Worm (Caenorhabditis elegans) whole organism, young adult: ENCODE results near the gene srd-38.

ENCODE experiments used
- B0019.2 ChIP-seq: fragments of 200-800 bp; sonication (Bioruptor generic); conservative IDR thresholded peaks from 2 replicates; pipeline ENCODE4 v1.3.6; 2022; ENCODE audit warnings: missing genetic modification reagents, missing genetic modification characterization, missing compliant biosample characterization
- B0261.1 ChIP-seq: sonication (generic microtip); optimal IDR thresholded peaks from 2 replicates; lab custom pipeline; 2016; ENCODE audit warnings: mild to moderate bottlenecking, missing genetic modification characterization, moderate library complexity, missing compliant biosample characterization
- B0336.3 ChIP-seq: fragments of 200-800 bp; sonication (Bioruptor generic); IDR thresholded peaks from 2 replicates; pipeline ENCODE4 v1.3.6; 2022; ENCODE audit warnings: missing genetic modification characterization, missing compliant biosample characterization
- D2030.7 ChIP-seq: fragments of 200-800 bp; sonication (Bioruptor generic); IDR thresholded peaks from 2 replicates; pipeline ENCODE4 v1.3.6; 2022; ENCODE audit warnings: missing genetic modification reagents, missing genetic modification characterization, missing compliant biosample characterization
- F37B4.10 ChIP-seq: fragments of 200-800 bp; sonication (Bioruptor generic); IDR thresholded peaks from 2 replicates; pipeline ENCODE4 v1.3.6; 2022; ENCODE audit warnings: missing genetic modification characterization, missing compliant biosample characterization
- F39B2.1 ChIP-seq: fragments of 200-800 bp; sonication (Bioruptor generic); IDR thresholded peaks from 2 replicates; pipeline ENCODE4 v1.3.6; 2022; ENCODE audit warnings: missing genetic modification reagents, missing genetic modification characterization, missing compliant biosample characterization
- F55B11.4 ChIP-seq: sonication (generic microtip); optimal IDR thresholded peaks from 2 replicates; lab custom pipeline; 2016; ENCODE audit warnings: missing compliant biosample characterization, missing genetic modification characterization, borderline replicate concordance; ENCODE audit not compliant: insufficient read depth
- T07F8.4 ChIP-seq: sonication (generic microtip); optimal IDR thresholded peaks from 2 replicates; lab custom pipeline; 2016; ENCODE audit warnings: mild to moderate bottlenecking, missing genetic modification characterization, moderate library complexity, missing compliant biosample characterization
- Y53G8AR.9 ChIP-seq: fragments of 200-800 bp; sonication (Bioruptor generic); conservative IDR thresholded peaks from 2 replicates; pipeline ENCODE4 v1.3.6; 2022; ENCODE audit warnings: missing genetic modification reagents, missing genetic modification characterization, missing compliant biosample characterization
- Y67H2A.10 ChIP-seq: fragments of 200-800 bp; sonication (Bioruptor generic); conservative IDR thresholded peaks from 2 replicates; pipeline ENCODE4 v1.3.6; 2022; ENCODE audit warnings: missing genetic modification reagents, missing genetic modification characterization, missing compliant biosample characterization
- cebp-1 ChIP-seq, 2 experiments: fragments of 200-800 bp in 1 of 2; sonication (Bioruptor generic) in 1 of 2; sonication (generic microtip) in 1 of 2; IDR thresholded peaks in 1 of 2; optimal IDR thresholded peaks in 1 of 2; 2 replicates each; pipeline versions ENCODE4 v1.3.6 to Lab custom; 2017 to 2022; ENCODE audit warnings: missing compliant biosample characterization in 2 of 2, missing genetic modification characterization in 2 of 2, mild to moderate bottlenecking in 1 of 2, missing genetic modification reagents in 1 of 2, moderate library complexity in 1 of 2
- ceh-100 ChIP-seq: fragments of 200-800 bp; sonication (Bioruptor generic); IDR thresholded peaks from 2 replicates; pipeline ENCODE4 v1.3.6; 2022; ENCODE audit warnings: missing genetic modification reagents, missing genetic modification characterization, missing compliant biosample characterization
- die-1 ChIP-seq: sonication (generic microtip); optimal IDR thresholded peaks from 2 replicates; lab custom pipeline; 2016; ENCODE audit warnings: missing genotype, mild to moderate bottlenecking, missing genetic modification characterization, missing compliant biosample characterization
- dpff-1 ChIP-seq: sonication (generic microtip); optimal IDR thresholded peaks from 2 replicates; lab custom pipeline; 2017; ENCODE audit warnings: mild to moderate bottlenecking, missing genetic modification characterization, missing compliant biosample characterization
- egl-44 ChIP-seq: fragments of 200-800 bp; sonication (Bioruptor generic); IDR thresholded peaks from 2 replicates; pipeline ENCODE4 v1.3.6; 2022; ENCODE audit warnings: missing genetic modification reagents, missing genetic modification characterization, missing compliant biosample characterization
- egrh-3 ChIP-seq: fragments of 200-800 bp; sonication (Bioruptor generic); IDR thresholded peaks from 2 replicates; pipeline ENCODE4 v1.3.6; 2022; ENCODE audit warnings: missing genetic modification reagents, missing genetic modification characterization, missing compliant biosample characterization
- ets-4 ChIP-seq: fragments of 200-800 bp; sonication (Bioruptor generic); optimal IDR thresholded peaks from 2 replicates; lab custom pipeline; 2018; ENCODE audit warnings: mild to moderate bottlenecking, missing genetic modification characterization, missing compliant biosample characterization
- him-1 ChIP-seq: sonication (generic microtip); optimal IDR thresholded peaks from 2 replicates; lab custom pipeline; 2016; ENCODE audit warnings: missing genotype, missing genetic modification reagents, missing genetic modification characterization, missing compliant biosample characterization
- hmg-1.2 ChIP-seq: fragments of 200-800 bp; sonication (Bioruptor generic); IDR thresholded peaks from 2 replicates; pipeline ENCODE4 v1.3.6; 2022; ENCODE audit warnings: missing genetic modification reagents, missing genetic modification characterization, missing compliant biosample characterization
- hrde-1 ChIP-seq: sonication (generic microtip); optimal IDR thresholded peaks from 2 replicates; lab custom pipeline; 2016; ENCODE audit warnings: missing genetic modification characterization, mild to moderate bottlenecking, missing compliant biosample characterization, moderate library complexity, missing genotype, missing genetic modification reagents, borderline replicate concordance
- lin-26 ChIP-seq: fragments of 200-800 bp; sonication (Bioruptor generic); IDR thresholded peaks from 2 replicates; pipeline ENCODE4 v1.3.6; 2022; ENCODE audit warnings: missing genetic modification reagents, missing genetic modification characterization, missing compliant biosample characterization
- mes-4 ChIP-seq: sonication (generic microtip); optimal IDR thresholded peaks from 2 replicates; lab custom pipeline; 2016; ENCODE audit warnings: missing genotype, missing genetic modification characterization, missing compliant biosample characterization
- nhr-179 ChIP-seq: sonication (generic microtip); optimal IDR thresholded peaks from 2 replicates; lab custom pipeline; 2016; ENCODE audit warnings: mild to moderate bottlenecking, missing genetic modification characterization, missing compliant biosample characterization
- nhr-27 ChIP-seq: fragments of 200-800 bp; sonication (Bioruptor generic); optimal IDR thresholded peaks from 2 replicates; lab custom pipeline; 2018; ENCODE audit warnings: mild to moderate bottlenecking, missing genetic modification characterization, moderate library complexity, missing compliant biosample characterization
- pbrm-1 ChIP-seq: fragments of 200-800 bp; sonication (Bioruptor generic); IDR thresholded peaks from 2 replicates; pipeline ENCODE4 v1.3.6; 2022; ENCODE audit warnings: missing genetic modification reagents, missing genetic modification characterization, missing compliant biosample characterization
- rec-8 ChIP-seq, 2 experiments: sonication (generic microtip); optimal IDR thresholded peaks; 2 replicates each; lab custom pipeline; 2016; ENCODE audit warnings: mild to moderate bottlenecking in 2 of 2, missing genetic modification characterization in 2 of 2, missing genetic modification reagents in 2 of 2, missing genotype in 2 of 2, missing biosample characterization in 1 of 2, missing compliant biosample characterization in 1 of 2, moderate library complexity in 1 of 2
- rpc-1 ChIP-seq, 2 experiments: fragments of 150-350 bp in 1 of 2; sonication (generic microtip) in 1 of 2; optimal IDR thresholded peaks; 2 replicates each; lab custom pipeline; 2014 to 2018; ENCODE audit warnings: missing biosample characterization in 1 of 2, missing genetic modification characterization in 1 of 2, missing genetic modification reagents in 1 of 2, missing genotype in 1 of 2
- snpc-1.1 ChIP-seq: sonication (generic microtip); optimal IDR thresholded peaks from 2 replicates; lab custom pipeline; 2017; ENCODE audit warnings: missing genetic modification characterization, mild to moderate bottlenecking, missing compliant biosample characterization, antibody characterized with exemption, moderate library complexity, missing genotype, missing genetic modification reagents; ENCODE audit not compliant: insufficient read depth
- snpc-1.3 ChIP-seq: sonication (generic microtip); optimal IDR thresholded peaks from 2 replicates; lab custom pipeline; 2017; ENCODE audit warnings: missing genetic modification characterization, mild to moderate bottlenecking, missing compliant biosample characterization, antibody characterized with exemption, moderate library complexity, missing genotype, missing genetic modification reagents; ENCODE audit not compliant: insufficient read depth
- snpc-3.4 ChIP-seq: sonication (generic microtip); optimal IDR thresholded peaks from 2 replicates; lab custom pipeline; 2017; ENCODE audit warnings: missing genetic modification characterization, mild to moderate bottlenecking, missing compliant biosample characterization, antibody characterized with exemption, moderate library complexity, missing genotype, missing genetic modification reagents
- snpc-4 ChIP-seq, 5 experiments: fragments of 150-350 bp in 1 of 5; sonication (generic microtip) in 4 of 5; optimal IDR thresholded peaks; 2 replicates each; lab custom pipeline; 2014 to 2018; ENCODE audit warnings: missing genetic modification characterization in 5 of 5, missing biosample characterization in 3 of 5, antibody characterized with exemption in 2 of 5, mild to moderate bottlenecking in 2 of 5, missing compliant biosample characterization in 2 of 5, missing genotype in 2 of 5, moderate library complexity in 2 of 5, missing genetic modification reagents in 1 of 5
- tbp1 ChIP-seq: fragments of 200-800 bp; sonication (Bioruptor generic); optimal IDR thresholded peaks from 2 replicates; lab custom pipeline; 2018; ENCODE audit warnings: mild to moderate bottlenecking, missing genetic modification characterization, missing compliant biosample characterization
- tbx-9 ChIP-seq: sonication (generic microtip); optimal IDR thresholded peaks from 2 replicates; lab custom pipeline; 2016; ENCODE audit warnings: borderline replicate concordance, missing genetic modification characterization, inconsistent platforms, missing compliant biosample characterization
- unc-62 ChIP-seq: fragments of 150-350 bp; optimal IDR thresholded peaks from 2 replicates; lab custom pipeline; 2014; ENCODE audit warnings: missing biosample characterization, missing genetic modification reagents, missing genetic modification characterization
- xnd-1 ChIP-seq: sonication (generic microtip); optimal IDR thresholded peaks from 2 replicates; lab custom pipeline; 2016; ENCODE audit warnings: missing genotype, missing genetic modification reagents, missing genetic modification characterization, missing compliant biosample characterization
- zfh-2 ChIP-seq: fragments of 200-800 bp; sonication (Bioruptor generic); conservative IDR thresholded peaks from 2 replicates; pipeline ENCODE4 v1.3.6; 2022; ENCODE audit warnings: missing genetic modification reagents, missing genetic modification characterization, missing compliant biosample characterization

The srd-38 gene

DNA sequence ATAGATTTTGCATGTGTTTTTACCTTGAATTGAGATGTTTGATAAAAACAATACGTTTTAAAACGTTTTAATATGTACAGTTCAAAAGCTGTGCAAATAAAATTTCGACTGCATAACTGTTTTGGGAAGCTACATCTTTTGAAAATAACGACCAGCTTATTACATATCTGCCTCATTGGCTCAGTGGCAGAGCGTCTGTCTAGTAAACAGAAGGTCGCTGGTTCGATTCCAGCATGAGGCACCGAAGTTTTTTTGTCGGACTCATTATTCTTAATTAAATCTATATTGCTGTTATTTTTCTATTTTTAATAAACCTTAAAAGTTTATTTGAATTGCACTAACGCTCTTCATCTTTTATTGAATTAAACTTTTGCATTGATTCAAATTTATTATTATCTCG lies 1.4 kb downstream of the srd-38 start:
- TF ChIP-seq D2030.7 (GFP tag; lab: Robert Waterston, UW) (peak; percentile 41; the same call in 1 of the 2 replicates), snpc-1.1 (tag; lab: Kevin White, UChicago) (peak; percentile 29), nhr-179 (tag; lab: Kevin White, UChicago) (peak; percentile 8), cebp-1 (GFP tag; IDR thresholded peaks at IDR 0.05; lab: Robert Waterston, UW) (no peak), cebp-1 (tag; optimal IDR thresholded peaks at IDR 0.05; lab: Kevin White, UChicago) (no peak), nhr-27 (tag; lab: Kevin White, UChicago) (no peak), F55B11.4 (no peak), unc-62 (GFP tag; lab: Kevin White, UChicago) (no peak), tbp1 (GFP tag; lab: Kevin White, UChicago) (peak; percentile 83), rec-8 (tag; optimal IDR thresholded peaks at IDR 0.05; lab: Kevin White, UChicago) (peak in 1 of 2 experiments; percentile 32), pbrm-1 (peak; percentile 31; the same call in 1 of the 2 replicates), hmg-1.2 (GFP tag; lab: Robert Waterston, UW) (0 out of 2 replicates have a peak, but pooled peaks have one; percentile 7), hrde-1 (tag; lab: Kevin White, UChicago) (no peak), die-1 (tag; lab: Kevin White, UChicago) (peak; percentile 75), dpff-1 (tag; lab: Kevin White, UChicago) (no peak), T07F8.4 (peak; percentile 4), him-1 (tag; lab: Kevin White, UChicago) (peak; percentile 40), B0261.1 (peak; percentile 68), snpc-3.4 (tag; lab: Kevin White, UChicago) (peak; percentile 35), snpc-4 (GFP tag; optimal IDR thresholded peaks at IDR 0.05; lab: Kevin White, UChicago) (peak; percentile 43), snpc-4 (tag; optimal IDR thresholded peaks at IDR 0.05; lab: Kevin White, UChicago) (peak in 1 of 4 experiments; percentile 58), snpc-1.3 (tag; lab: Kevin White, UChicago) (no peak), lin-26 (peak; percentile 81), rpc-1 (optimal IDR thresholded peaks at IDR 0.05; lab: Kevin White, UChicago) (peak; percentile 79), rpc-1 (tag; optimal IDR thresholded peaks at IDR 0.05; lab: Kevin White, UChicago) (peak; percentile 94), mes-4 (tag; lab: Kevin White, UChicago) (peak; percentile 51)

ce11 chrX:13294669-13295068 lies 3.1 kb downstream of the srd-38 start, which contains the start of gene srd-36:
TSS of gene srd-36 (minus strand) at chrX:13294769.
- TF ChIP-seq lin-26 = no peak

DNA sequence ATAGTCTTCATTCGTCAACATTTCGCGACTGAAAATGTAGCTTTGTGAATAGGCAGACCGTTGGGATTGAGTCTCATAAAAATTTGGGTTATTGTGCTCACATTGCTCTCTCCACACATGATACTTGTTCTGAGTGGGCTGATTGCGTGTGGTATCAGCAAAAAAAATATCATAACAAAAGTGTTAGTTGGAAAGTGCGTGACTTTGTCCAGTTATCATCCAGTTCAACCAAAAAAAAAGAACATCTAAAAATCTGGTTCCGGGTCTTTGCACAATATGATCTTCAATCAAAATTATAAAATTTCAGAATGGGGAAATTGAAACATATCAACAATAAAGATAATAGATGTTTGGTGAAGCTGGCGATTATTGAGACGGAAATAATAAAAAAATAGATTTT lies 8.9 kb downstream of the srd-38 start, which contains the start of gene srd-39:
Gene srd-39, minus strand, starts transcription at position 101 of the 400 bp plus-strand sequence.
- no peak for TF ChIP-seq Y67H2A.10 (GFP tag; lab: Robert Waterston, UW)
- no peak for TF ChIP-seq zfh-2
- no peak for TF ChIP-seq rec-8 (tag; optimal IDR thresholded peaks at IDR 0.05; lab: Kevin White, UChicago)
- TF ChIP-seq tbx-9 (tag; lab: Kevin White, UChicago) = no peak
- TF ChIP-seq ets-4 (GFP tag; lab: Kevin White, UChicago) = no peak
- TF ChIP-seq xnd-1 (tag; lab: Kevin White, UChicago) = no peak
- no peak for TF ChIP-seq B0019.2 (GFP tag; lab: Robert Waterston, UW)
- no peak for TF ChIP-seq Y53G8AR.9
- no peak for TF ChIP-seq B0336.3
- no peak for TF ChIP-seq egrh-3 (GFP tag; lab: Robert Waterston, UW)
- TF ChIP-seq egl-44 (GFP tag; lab: Robert Waterston, UW) = no peak
- no peak for TF ChIP-seq ceh-100
- no peak for TF ChIP-seq F37B4.10 (GFP tag; lab: Robert Waterston, UW)
- TF ChIP-seq F39B2.1 (GFP tag; lab: Robert Waterston, UW) = no peak
